Worm (Caenorhabditis elegans) whole organism, L4 larva: ENCODE results near the gene sec-6.

Experiments
- D1046.2 ChIP-seq: fragments of 200-800 bp; sonication (Bioruptor generic); IDR thresholded peaks from 2 replicates; pipeline ENCODE4 v1.3.6; 2022; ENCODE audit warnings: missing genetic modification characterization, missing compliant biosample characterization
- F44E2.7 ChIP-seq: fragments of 200-800 bp; sonication (Bioruptor generic); IDR thresholded peaks from 2 replicates; pipeline ENCODE4 v2.1.2; 2022; ENCODE audit warnings: missing genetic modification characterization, missing compliant biosample characterization
- F49E8.2 ChIP-seq: sonication (generic microtip); optimal IDR thresholded peaks from 2 replicates; lab custom pipeline; 2016; ENCODE audit warnings: missing compliant biosample characterization, mild to moderate bottlenecking, missing genetic modification characterization, borderline replicate concordance
- Y105C5A.15 ChIP-seq: fragments of 200-800 bp; sonication (Bioruptor generic); IDR thresholded peaks from 2 replicates; pipeline ENCODE4 v1.3.6; 2022; ENCODE audit warnings: missing genetic modification characterization, missing compliant biosample characterization
- Y75B8A.6 ChIP-seq: fragments of 200-800 bp; sonication (Bioruptor generic); IDR thresholded peaks from 2 replicates; pipeline ENCODE4 v1.3.6; 2022; ENCODE audit warnings: missing genetic modification reagents, missing genetic modification characterization, missing compliant biosample characterization
- attf-4 ChIP-seq: sonication (generic microtip); optimal IDR thresholded peaks from 3 replicates; lab custom pipeline; 2017; ENCODE audit warnings: missing biosample characterization, missing genetic modification characterization
- ceh-20 ChIP-seq: fragments of 200-800 bp; sonication (Bioruptor generic); IDR thresholded peaks from 2 replicates; pipeline ENCODE4 v1.3.6; 2022; ENCODE audit warnings: missing genetic modification reagents, missing genetic modification characterization, missing compliant biosample characterization
- ceh-28 ChIP-seq: fragments of 150-350 bp; optimal IDR thresholded peaks from 2 replicates; lab custom pipeline; 2014; ENCODE audit warnings: missing biosample characterization, missing genetic modification reagents, missing genetic modification characterization
- ceh-44 ChIP-seq: fragments of 200-800 bp; sonication (Bioruptor generic); IDR thresholded peaks from 2 replicates; pipeline ENCODE4 v1.3.6; 2022; ENCODE audit warnings: missing genetic modification reagents, missing genetic modification characterization, missing compliant biosample characterization
- cey-2 ChIP-seq: sonication (generic microtip); optimal IDR thresholded peaks from 3 replicates; lab custom pipeline; 2017; ENCODE audit warnings: missing genetic modification characterization, mild to moderate bottlenecking, missing compliant biosample characterization, antibody characterized with exemption, borderline replicate concordance; ENCODE audit not compliant: insufficient read depth
- ctbp-1 ChIP-seq: fragments of 200-800 bp; sonication (Bioruptor generic); IDR thresholded peaks from 2 replicates; pipeline ENCODE4 v1.3.6; 2022; ENCODE audit warnings: missing genetic modification reagents, missing genetic modification characterization, missing compliant biosample characterization
- daf-16 ChIP-seq, 3 experiments: sonication (generic microtip); optimal IDR thresholded peaks; 2 replicates each; lab custom pipeline; 2016 to 2017; ENCODE audit warnings: missing genetic modification characterization in 3 of 3, missing genetic modification reagents in 3 of 3, mild to moderate bottlenecking in 2 of 3, missing compliant biosample characterization in 2 of 3, missing biosample characterization in 1 of 3, moderate library complexity in 1 of 3
- daf-19 ChIP-seq: fragments of 200-800 bp; sonication (Bioruptor generic); conservative IDR thresholded peaks from 2 replicates; pipeline ENCODE4 v1.3.6; 2022; ENCODE audit warnings: missing genetic modification characterization, missing compliant biosample characterization
- dmd-6 ChIP-seq: fragments of 200-800 bp; sonication (Bioruptor generic); IDR thresholded peaks from 2 replicates; pipeline ENCODE4 v1.3.6; 2022; ENCODE audit warnings: missing genetic modification reagents, missing genetic modification characterization, missing compliant biosample characterization
- dmd-8 ChIP-seq: fragments of 200-800 bp; sonication (Bioruptor generic); IDR thresholded peaks from 2 replicates; pipeline ENCODE4 v1.3.6; 2022; ENCODE audit warnings: missing genetic modification characterization, missing compliant biosample characterization
- dmd-9 ChIP-seq: fragments of 200-800 bp; sonication (Bioruptor generic); IDR thresholded peaks from 2 replicates; pipeline ENCODE4 v1.3.6; 2022; ENCODE audit warnings: missing genetic modification reagents, missing genetic modification characterization, missing compliant biosample characterization
- dpl-1 ChIP-seq: fragments of 150-350 bp; optimal IDR thresholded peaks from 2 replicates; lab custom pipeline; 2014; ENCODE audit warnings: missing biosample characterization, missing genetic modification reagents, missing genetic modification characterization
- duxl-1 ChIP-seq: sonication (generic microtip); optimal IDR thresholded peaks from 2 replicates; lab custom pipeline; 2016; ENCODE audit warnings: mild to moderate bottlenecking, missing genetic modification characterization, moderate library complexity, missing compliant biosample characterization; ENCODE audit not compliant: poor library complexity
- dve-1 ChIP-seq: sonication (generic microtip); optimal IDR thresholded peaks from 2 replicates; lab custom pipeline; 2017; ENCODE audit warnings: antibody characterized with exemption, mild to moderate bottlenecking, missing genetic modification characterization, missing compliant biosample characterization; ENCODE audit not compliant: insufficient read depth
- egl-27 ChIP-seq: sonication (generic microtip); optimal IDR thresholded peaks from 3 replicates; lab custom pipeline; 2017; ENCODE audit warnings: missing biosample characterization, missing genetic modification reagents, missing genetic modification characterization
- egl-43 ChIP-seq: fragments of 200-800 bp; sonication (Bioruptor generic); IDR thresholded peaks from 2 replicates; pipeline ENCODE4 v1.3.6; 2022; ENCODE audit warnings: missing genetic modification reagents, missing genetic modification characterization, missing compliant biosample characterization
- fos-1 ChIP-seq: fragments of 150-350 bp; optimal IDR thresholded peaks from 2 replicates; lab custom pipeline; 2014; ENCODE audit warnings: missing biosample characterization, missing genetic modification characterization
- gei-8 ChIP-seq: fragments of 200-800 bp; sonication (Bioruptor generic); optimal IDR thresholded peaks from 2 replicates; lab custom pipeline; 2018; ENCODE audit warnings: mild to moderate bottlenecking, missing genetic modification characterization, missing compliant biosample characterization
- hif-1 ChIP-seq, 2 experiments: sonication (generic microtip); optimal IDR thresholded peaks; 2 replicates each; lab custom pipeline; 2016 to 2017; ENCODE audit warnings: missing compliant biosample characterization in 2 of 2, missing genetic modification characterization in 2 of 2, missing genetic modification reagents in 2 of 2, missing genotype in 2 of 2, mild to moderate bottlenecking in 1 of 2
- hlh-11 ChIP-seq: fragments of 200-800 bp; sonication (Bioruptor generic); optimal IDR thresholded peaks from 2 replicates; lab custom pipeline; 2018; ENCODE audit warnings: mild to moderate bottlenecking, missing genetic modification characterization, missing compliant biosample characterization
- lin-39 ChIP-seq: fragments of 150-350 bp; optimal IDR thresholded peaks from 2 replicates; lab custom pipeline; 2014; ENCODE audit warnings: missing biosample characterization, missing genetic modification reagents, missing genetic modification characterization
- lir-3 ChIP-seq: sonication (generic microtip); optimal IDR thresholded peaks from 2 replicates; lab custom pipeline; 2016; ENCODE audit warnings: mild to moderate bottlenecking, missing genetic modification characterization, missing compliant biosample characterization
- lsy-2 ChIP-seq, 2 experiments: fragments of 150-350 bp in 1 of 2; sonication (generic microtip) in 1 of 2; optimal IDR thresholded peaks; 2 replicates each; lab custom pipeline; 2014 to 2017; ENCODE audit warnings: missing biosample characterization in 2 of 2, missing genetic modification characterization in 2 of 2
- mdl-1 ChIP-seq, 2 experiments: fragments of 150-350 bp in 1 of 2; sonication (generic microtip) in 1 of 2; optimal IDR thresholded peaks; 2 replicates each; lab custom pipeline; 2014 to 2017; ENCODE audit warnings: missing biosample characterization in 2 of 2, missing genetic modification characterization in 2 of 2
- mep-1 ChIP-seq: fragments of 150-350 bp; sonication (generic microtip); optimal IDR thresholded peaks from 3 replicates; lab custom pipeline; 2014; ENCODE audit warnings: missing biosample characterization, missing genetic modification characterization
- mes-2 ChIP-seq: sonication (generic microtip); optimal IDR thresholded peaks from 2 replicates; lab custom pipeline; 2016; ENCODE audit warnings: missing genotype, mild to moderate bottlenecking, missing genetic modification characterization, missing compliant biosample characterization; ENCODE audit not compliant: poor library complexity, severe bottlenecking
- nhr-10 ChIP-seq: fragments of 150-350 bp; optimal IDR thresholded peaks from 2 replicates; lab custom pipeline; 2014; ENCODE audit warnings: missing biosample characterization, missing genetic modification characterization
- nhr-111 ChIP-seq: fragments of 200-800 bp; sonication (Bioruptor generic); optimal IDR thresholded peaks from 2 replicates; lab custom pipeline; 2018; ENCODE audit warnings: mild to moderate bottlenecking, missing genetic modification characterization, missing compliant biosample characterization
- nhr-237 ChIP-seq: sonication (generic microtip); optimal IDR thresholded peaks from 2 replicates; lab custom pipeline; 2017; ENCODE audit warnings: missing biosample characterization, missing genetic modification characterization
- nhr-25 ChIP-seq: sonication (generic microtip); optimal IDR thresholded peaks from 2 replicates; lab custom pipeline; 2017; ENCODE audit warnings: missing genetic modification characterization, mild to moderate bottlenecking, missing compliant biosample characterization, antibody characterized with exemption, moderate library complexity, borderline replicate concordance; ENCODE audit not compliant: insufficient read depth
- nhr-28 ChIP-seq: fragments of 150-350 bp; optimal IDR thresholded peaks from 2 replicates; lab custom pipeline; 2014; ENCODE audit warnings: missing biosample characterization, missing genetic modification characterization
- nhr-76 ChIP-seq: fragments of 150-350 bp; optimal IDR thresholded peaks from 2 replicates; lab custom pipeline; 2014; ENCODE audit warnings: missing biosample characterization, missing genetic modification characterization
- pqm-1 ChIP-seq: sonication (generic microtip); optimal IDR thresholded peaks from 2 replicates; lab custom pipeline; 2017; ENCODE audit warnings: missing biosample characterization, missing genetic modification characterization
- rbr-2 ChIP-seq: sonication (generic microtip); optimal IDR thresholded peaks from 2 replicates; lab custom pipeline; 2016; ENCODE audit warnings: missing genotype, missing genetic modification characterization, missing compliant biosample characterization
- saeg-2 ChIP-seq: fragments of 200-800 bp; sonication (Bioruptor generic); IDR thresholded peaks from 2 replicates; pipeline ENCODE4 v1.3.6; 2022; ENCODE audit warnings: missing genetic modification reagents, missing genetic modification characterization, missing compliant biosample characterization
- sdz-12 ChIP-seq: fragments of 200-800 bp; sonication (Bioruptor generic); optimal IDR thresholded peaks from 2 replicates; lab custom pipeline; 2018; ENCODE audit warnings: mild to moderate bottlenecking, missing genetic modification characterization, missing compliant biosample characterization
- set-16 ChIP-seq: fragments of 200-800 bp; sonication (Bioruptor generic); IDR thresholded peaks from 2 replicates; pipeline ENCODE4 v1.3.6; 2022; ENCODE audit warnings: missing genetic modification reagents, missing genetic modification characterization, missing compliant biosample characterization
- skn-1 ChIP-seq: fragments of 150-350 bp; optimal IDR thresholded peaks from 2 replicates; lab custom pipeline; 2014; ENCODE audit warnings: missing biosample characterization, missing genetic modification characterization
- snpc-1.2 ChIP-seq: fragments of 200-800 bp; sonication (Bioruptor generic); IDR thresholded peaks from 2 replicates; pipeline ENCODE4 v1.3.6; 2022; ENCODE audit warnings: missing genetic modification reagents, missing genetic modification characterization, missing compliant biosample characterization
- spr-1 ChIP-seq: sonication (generic microtip); optimal IDR thresholded peaks from 2 replicates; lab custom pipeline; 2016; ENCODE audit warnings: mild to moderate bottlenecking, missing genetic modification characterization, missing compliant biosample characterization
- unc-39 ChIP-seq: sonication (generic microtip); optimal IDR thresholded peaks from 2 replicates; lab custom pipeline; 2017; ENCODE audit warnings: missing biosample characterization, missing genetic modification characterization
- vab-7 ChIP-seq: fragments of 200-800 bp; sonication (Bioruptor generic); IDR thresholded peaks from 2 replicates; pipeline ENCODE4 v1.3.6; 2022; ENCODE audit warnings: missing genetic modification reagents, missing genetic modification characterization, missing compliant biosample characterization
- zfp-2 ChIP-seq: sonication (generic microtip); optimal IDR thresholded peaks from 2 replicates; lab custom pipeline; 2016; ENCODE audit warnings: mild to moderate bottlenecking, missing genetic modification characterization, missing compliant biosample characterization
- zfp-3 ChIP-seq: fragments of 200-800 bp; sonication (Bioruptor generic); conservative IDR thresholded peaks from 2 replicates; pipeline ENCODE4 v1.3.6; 2022; ENCODE audit warnings: missing genetic modification reagents, missing genetic modification characterization, missing compliant biosample characterization
- zip-11 ChIP-seq: fragments of 200-800 bp; sonication (Bioruptor generic); IDR thresholded peaks from 2 replicates; pipeline ENCODE4 v1.3.6; 2022; ENCODE audit warnings: missing genetic modification characterization, missing compliant biosample characterization

Gene sec-6

ce11 chrII:5379614-5380077 is 20.3 kb downstream of the sec-6 start, which contains the start of gene pkc-3 (continued):
- no peak for TF ChIP-seq lin-39 (tag; lab: Kevin White, UChicago)
- TF ChIP-seq zip-11 (GFP tag; lab: Robert Waterston, UW): no peak
- TF ChIP-seq gei-8: peak; percentile 77
- no peak for TF ChIP-seq egl-43 (GFP tag; lab: Robert Waterston, UW)
- TF ChIP-seq attf-4 (tag; lab: Kevin White, UChicago): no peak
- TF ChIP-seq daf-16 (GFP tag; optimal IDR thresholded peaks at IDR 0.05; lab: Kevin White, UChicago): peak in 1 of 2 experiments; percentile 16
- peak; percentile 72 for TF ChIP-seq daf-16 (tag; optimal IDR thresholded peaks at IDR 0.05; lab: Kevin White, UChicago)
- TF ChIP-seq duxl-1 (tag; lab: Kevin White, UChicago): peak; percentile 50
- TF ChIP-seq dmd-8 (GFP tag; lab: Robert Waterston, UW): 0 out of 2 replicates have a peak, but pooled peaks have one; percentile 52
- no peak for TF ChIP-seq ctbp-1
- no peak for TF ChIP-seq daf-19 (GFP tag; lab: Robert Waterston, UW)
- no peak for TF ChIP-seq cey-2 (tag; lab: Kevin White, UChicago)
- TF ChIP-seq D1046.2 (GFP tag; lab: Robert Waterston, UW): no peak
- TF ChIP-seq set-16 (GFP tag; lab: Robert Waterston, UW): no peak
- no peak for TF ChIP-seq ceh-44 (GFP tag; lab: Robert Waterston, UW)
- TF ChIP-seq skn-1: no peak
- no peak for TF ChIP-seq Y105C5A.15 (GFP tag; lab: Robert Waterston, UW)
- TF ChIP-seq ceh-28: no peak
- TF ChIP-seq sdz-12 (GFP tag; lab: Kevin White, UChicago): no peak
- TF ChIP-seq dve-1 (tag; lab: Kevin White, UChicago): peak; percentile 85
- TF ChIP-seq lsy-2 (tag; optimal IDR thresholded peaks at IDR 0.05; lab: Kevin White, UChicago): peak; percentile 40 to 74
- TF ChIP-seq dpl-1 (GFP tag; lab: Kevin White, UChicago): peak; percentile 38
- TF ChIP-seq F44E2.7 (GFP tag; lab: Robert Waterston, UW): no peak
- TF ChIP-seq rbr-2: peak; percentile 46
- no peak for TF ChIP-seq nhr-111 (GFP tag; lab: Kevin White, UChicago)
- peak; percentile 51 for TF ChIP-seq spr-1 (tag; lab: Kevin White, UChicago)
- TF ChIP-seq nhr-237 (tag; lab: Kevin White, UChicago): no peak
- 0 out of 2 replicates have a peak, but pooled peaks have one; percentile 27 for TF ChIP-seq Y75B8A.6 (GFP tag; lab: Robert Waterston, UW)
- peak; percentile 71 for TF ChIP-seq pqm-1
- TF ChIP-seq zfp-2: no peak
- no peak for TF ChIP-seq dmd-9 (GFP tag; lab: Robert Waterston, UW)
- TF ChIP-seq F49E8.2: no peak
- no peak for TF ChIP-seq vab-7
- TF ChIP-seq mep-1 (tag; lab: Kevin White, UChicago): peak; percentile 86
- peak; percentile 93 for TF ChIP-seq hlh-11
- peak; percentile 95 for TF ChIP-seq nhr-25 (tag; lab: Kevin White, UChicago)
- TF ChIP-seq mdl-1 (tag; optimal IDR thresholded peaks at IDR 0.05; lab: Kevin White, UChicago): peak; percentile 7 to 47
- no peak for TF ChIP-seq saeg-2
- no peak for TF ChIP-seq nhr-76 (tag; lab: Kevin White, UChicago)
- no peak for TF ChIP-seq ceh-20 (GFP tag; lab: Robert Waterston, UW)
- peak; percentile 22 for TF ChIP-seq hif-1 (tag; optimal IDR thresholded peaks at IDR 0.05; lab: Kevin White, UChicago)
- TF ChIP-seq nhr-28: peak; percentile 93
- TF ChIP-seq egl-27: no peak
- TF ChIP-seq unc-39 (tag; lab: Kevin White, UChicago): no peak
- TF ChIP-seq mes-2 (tag; lab: Kevin White, UChicago): peak; percentile 67
- peak; percentile 58; the same call in 1 of the 2 replicates for TF ChIP-seq snpc-1.2 (GFP tag; lab: Robert Waterston, UW)
- no peak for TF ChIP-seq lir-3
- no peak for TF ChIP-seq fos-1 (tag; lab: Kevin White, UChicago)
- TF ChIP-seq nhr-10: peak; percentile 11
- TF ChIP-seq dmd-6 (GFP tag; lab: Robert Waterston, UW): peak; percentile 52
- peak; percentile 61; the same call in 1 of the 2 replicates for TF ChIP-seq zfp-3 (GFP tag; lab: Robert Waterston, UW)
